Fruit fly (Drosophila melanogaster) whole organism, prepupa: Measurements from ENCODE around the gene RNF220.

Source experiments
- Blimp-1 ChIP-seq: fragments of 200-800 bp; sonication (Bioruptor generic); optimal IDR thresholded peaks from 3 replicates; lab custom pipeline; 2017; ENCODE audit warnings: missing biosample characterization, missing genetic modification characterization, mild to moderate bottlenecking, moderate library complexity, missing genetic modification reagents
- CG10669 ChIP-seq: fragments of 200-800 bp; sonication (Bioruptor generic); optimal IDR thresholded peaks from 3 replicates; lab custom pipeline; 2018; ENCODE audit warnings: missing biosample characterization, mild to moderate bottlenecking, missing genetic modification characterization, moderate library complexity
- CG11294 ChIP-seq: fragments of 200-800 bp; sonication (Bioruptor generic); IDR thresholded peaks from 2 replicates; pipeline ENCODE4 v1.3.6; 2022; ENCODE audit warnings: missing biosample characterization, missing genetic modification characterization
- CG11762 ChIP-seq: fragments of 200-800 bp; sonication (Bioruptor generic); optimal IDR thresholded peaks from 3 replicates; lab custom pipeline; 2016; ENCODE audit warnings: missing biosample characterization, missing genetic modification characterization; ENCODE audit not compliant: insufficient read depth
- CG11902 ChIP-seq: fragments of 200-800 bp; sonication (Bioruptor generic); optimal IDR thresholded peaks from 3 replicates; lab custom pipeline; 2016; ENCODE audit warnings: missing biosample characterization, missing genetic modification characterization
- CG1621 ChIP-seq: fragments of 200-800 bp; sonication (Bioruptor generic); optimal IDR thresholded peaks from 3 replicates; lab custom pipeline; 2018; ENCODE audit warnings: missing biosample characterization, mild to moderate bottlenecking, missing genetic modification characterization
- CG16779 ChIP-seq: fragments of 200-800 bp; sonication (Bioruptor generic); optimal IDR thresholded peaks from 3 replicates; lab custom pipeline; 2017; ENCODE audit warnings: missing biosample characterization, mild to moderate bottlenecking, missing genetic modification characterization
- CG3032 ChIP-seq: fragments of 200-800 bp; optimal IDR thresholded peaks from 2 replicates; lab custom pipeline; 2019; ENCODE audit warnings: missing biosample characterization, mild to moderate bottlenecking, missing genetic modification characterization, moderate library complexity
- CG31627 ChIP-seq: fragments of 200-800 bp; sonication (Bioruptor generic); optimal IDR thresholded peaks from 3 replicates; lab custom pipeline; 2016; ENCODE audit warnings: missing biosample characterization, missing genetic modification characterization
- CG32006 ChIP-seq: fragments of 200-800 bp; sonication (Bioruptor generic); optimal IDR thresholded peaks from 3 replicates; lab custom pipeline; 2017; ENCODE audit warnings: missing biosample characterization, mild to moderate bottlenecking, missing genetic modification characterization
- CG34406 ChIP-seq: fragments of 200-800 bp; sonication (Bioruptor generic); optimal IDR thresholded peaks from 3 replicates; lab custom pipeline; 2016; ENCODE audit warnings: missing biosample characterization, missing genetic modification characterization
- CG3919 ChIP-seq: fragments of 200-800 bp; sonication (Bioruptor generic); optimal IDR thresholded peaks from 3 replicates; lab custom pipeline; 2016; ENCODE audit warnings: missing biosample characterization, missing genetic modification characterization
- CG4318 ChIP-seq: fragments of 200-800 bp; sonication (Bioruptor generic); optimal IDR thresholded peaks from 3 replicates; lab custom pipeline; 2017; ENCODE audit warnings: missing biosample characterization, mild to moderate bottlenecking, missing genetic modification characterization
- CG6163 ChIP-seq: fragments of 200-800 bp; sonication (Bioruptor generic); IDR thresholded peaks from 3 replicates; pipeline ENCODE4 v1.3.6; 2022; ENCODE audit warnings: missing biosample characterization, missing genetic modification characterization
- CG6276 ChIP-seq: fragments of 200-800 bp; sonication (Bioruptor generic); optimal IDR thresholded peaks from 2 replicates; lab custom pipeline; 2017; ENCODE audit warnings: missing biosample characterization, mild to moderate bottlenecking, missing genetic modification characterization
- CG6792 ChIP-seq: fragments of 200-800 bp; sonication (Bioruptor generic); optimal IDR thresholded peaks from 3 replicates; lab custom pipeline; 2016; ENCODE audit warnings: missing biosample characterization, missing genetic modification characterization
- CG6854 ChIP-seq: fragments of 200-800 bp; sonication (Bioruptor generic); optimal IDR thresholded peaks from 2 replicates; lab custom pipeline; 2017; ENCODE audit warnings: missing biosample characterization, mild to moderate bottlenecking, missing genetic modification characterization
- CG8119 ChIP-seq: fragments of 200-800 bp; sonication (Bioruptor generic); IDR thresholded peaks from 3 replicates; pipeline ENCODE4 v1.3.6; 2022; ENCODE audit warnings: missing biosample characterization, missing genetic modification characterization
- CG8632 ChIP-seq: fragments of 200-800 bp; sonication (Bioruptor generic); optimal IDR thresholded peaks from 3 replicates; lab custom pipeline; 2016; ENCODE audit warnings: missing biosample characterization, missing genetic modification characterization
- Eip75B ChIP-seq: fragments of 200-800 bp; sonication (Bioruptor generic); optimal IDR thresholded peaks from 3 replicates; lab custom pipeline; 2016; ENCODE audit warnings: missing biosample characterization, missing genetic modification characterization
- Eip78C ChIP-seq: fragments of 200-800 bp; sonication (Bioruptor generic); peaks from one replicate; lab custom pipeline; 2016; ENCODE audit warnings: missing biosample characterization, missing genetic modification characterization
- Ets21C ChIP-seq: fragments of 200-800 bp; sonication (Bioruptor generic); optimal IDR thresholded peaks from 3 replicates; lab custom pipeline; 2016; ENCODE audit warnings: missing biosample characterization, missing genetic modification characterization
- Ets96B ChIP-seq: fragments of 200-800 bp; optimal IDR thresholded peaks from 2 replicates; lab custom pipeline; 2019; ENCODE audit warnings: missing biosample characterization, mild to moderate bottlenecking, missing genetic modification characterization, moderate library complexity
- Gug ChIP-seq: fragments of 200-800 bp; sonication (Bioruptor generic); IDR thresholded peaks from 2 replicates; pipeline ENCODE4 v1.3.6; 2022; ENCODE audit warnings: missing biosample characterization, missing genetic modification characterization
- Hr38 ChIP-seq: sonication (Bioruptor generic); optimal IDR thresholded peaks from 2 replicates; lab custom pipeline; 2016; ENCODE audit warnings: missing biosample characterization, missing genetic modification characterization
- Hr4 ChIP-seq: fragments of 200-800 bp; sonication (Bioruptor generic); optimal IDR thresholded peaks from 3 replicates; lab custom pipeline; 2016; ENCODE audit warnings: missing biosample characterization, missing genetic modification characterization
- Lpt ChIP-seq: fragments of 200-800 bp; sonication (Bioruptor generic); optimal IDR thresholded peaks from 3 replicates; lab custom pipeline; 2016; ENCODE audit warnings: missing biosample characterization, missing genetic modification characterization
- Met ChIP-seq: fragments of 200-800 bp; sonication (Bioruptor generic); optimal IDR thresholded peaks from 3 replicates; lab custom pipeline; 2016; ENCODE audit warnings: missing biosample characterization, missing genetic modification characterization
- OdsH ChIP-seq: fragments of 200-800 bp; sonication (Bioruptor generic); optimal IDR thresholded peaks from 3 replicates; lab custom pipeline; 2016; ENCODE audit warnings: missing biosample characterization, missing genetic modification characterization
- Smox ChIP-seq: fragments of 200-800 bp; sonication (Bioruptor generic); optimal IDR thresholded peaks from 3 replicates; lab custom pipeline; 2016; ENCODE audit warnings: missing biosample characterization, missing genetic modification characterization
- Sox102F ChIP-seq: fragments of 200-800 bp; sonication (Bioruptor generic); optimal IDR thresholded peaks from 2 replicates; lab custom pipeline; 2016; ENCODE audit warnings: missing biosample characterization, mild to moderate bottlenecking, missing genetic modification characterization
- Sox15 ChIP-seq: fragments of 200-800 bp; sonication (Bioruptor generic); optimal IDR thresholded peaks from 3 replicates; lab custom pipeline; 2016; ENCODE audit warnings: missing biosample characterization, missing genetic modification characterization
- achi ChIP-seq: fragments of 200-800 bp; sonication (Bioruptor generic); optimal IDR thresholded peaks from 3 replicates; lab custom pipeline; 2016; ENCODE audit warnings: missing biosample characterization, missing genetic modification characterization
- acj6 ChIP-seq: fragments of 200-800 bp; sonication (Bioruptor generic); optimal IDR thresholded peaks from 3 replicates; lab custom pipeline; 2016; ENCODE audit warnings: missing biosample characterization, missing genetic modification characterization
- dac ChIP-seq: fragments of 200-800 bp; sonication (Bioruptor generic); optimal IDR thresholded peaks from 2 replicates; lab custom pipeline; 2017; ENCODE audit warnings: missing biosample characterization, mild to moderate bottlenecking, missing genetic modification characterization
- dsx ChIP-seq: fragments of 200-800 bp; optimal IDR thresholded peaks from 3 replicates; lab custom pipeline; 2019; ENCODE audit warnings: missing biosample characterization, mild to moderate bottlenecking, missing genetic modification characterization, moderate library complexity; ENCODE audit not compliant: poor library complexity, severe bottlenecking
- esn ChIP-seq: fragments of 200-800 bp; sonication (Bioruptor generic); optimal IDR thresholded peaks from 2 replicates; lab custom pipeline; 2016; ENCODE audit warnings: missing biosample characterization, mild to moderate bottlenecking, missing genetic modification characterization, moderate library complexity
- fkh ChIP-seq: fragments of 200-800 bp; sonication (Bioruptor generic); optimal IDR thresholded peaks from 3 replicates; lab custom pipeline; 2017; ENCODE audit warnings: missing biosample characterization, mild to moderate bottlenecking, missing genetic modification characterization, moderate library complexity
- net ChIP-seq: fragments of 200-800 bp; sonication (Bioruptor generic); optimal IDR thresholded peaks from 3 replicates; lab custom pipeline; 2016; ENCODE audit warnings: missing biosample characterization, missing genetic modification characterization
- pdm3 ChIP-seq: fragments of 200-800 bp; sonication (Bioruptor generic); optimal IDR thresholded peaks from 3 replicates; lab custom pipeline; 2016; ENCODE audit warnings: missing biosample characterization, missing genetic modification characterization
- salr ChIP-seq, 2 experiments: fragments of 200-800 bp; sonication (Bioruptor generic); optimal IDR thresholded peaks; 3 replicates each; lab custom pipeline; 2016 to 2018; ENCODE audit warnings: missing biosample characterization in 2 of 2, missing genetic modification characterization in 2 of 2, mild to moderate bottlenecking in 1 of 2
- spab ChIP-seq: fragments of 200-800 bp; sonication (Bioruptor generic); optimal IDR thresholded peaks from 2 replicates; lab custom pipeline; 2017; ENCODE audit warnings: missing biosample characterization, mild to moderate bottlenecking, missing genetic modification characterization, missing genetic modification reagents
- ss ChIP-seq, 2 experiments: fragments of 200-800 bp; sonication (Bioruptor generic); optimal IDR thresholded peaks; 2 replicates in 1 of 2; 3 replicates in 1 of 2; lab custom pipeline; 2017 to 2018; ENCODE audit warnings: mild to moderate bottlenecking in 2 of 2, missing biosample characterization in 2 of 2, missing genetic modification characterization in 2 of 2, moderate library complexity in 1 of 2
- svp ChIP-seq: fragments of 200-800 bp; sonication (Bioruptor generic); peaks from one replicate; lab custom pipeline; 2016; ENCODE audit warnings: missing biosample characterization, missing genetic modification characterization
- topi ChIP-seq: fragments of 200-800 bp; sonication (Bioruptor generic); optimal IDR thresholded peaks from 3 replicates; lab custom pipeline; 2016; ENCODE audit warnings: missing biosample characterization, missing genetic modification characterization
- vri ChIP-seq: fragments of 200-800 bp; sonication (Bioruptor generic); optimal IDR thresholded peaks from 3 replicates; lab custom pipeline; 2016; ENCODE audit warnings: missing biosample characterization, mild to moderate bottlenecking, missing genetic modification characterization

RNF220 gene

dm6 chr3R:22726771-22727455, 699 bp upstream of the RNF220 start, which contains the start of gene CG45049 (continued):
- TF ChIP-seq CG3032 (tag; lab: Kevin White, UChicago) = no peak
- no peak for TF ChIP-seq CG6854 (GFP tag; lab: Kevin White, UChicago)
- TF ChIP-seq CG6163 (GFP tag; lab: Robert Waterston, UW) = no peak
- no peak for TF ChIP-seq acj6 (GFP tag; lab: Kevin White, UChicago)
- TF ChIP-seq Sox102F (GFP tag; lab: Kevin White, UChicago) = no peak
- TF ChIP-seq CG3919 = peak; percentile 13
- TF ChIP-seq CG4318 = no peak
- TF ChIP-seq fkh (GFP tag; lab: Kevin White, UChicago) = peak; percentile 63
- no peak for TF ChIP-seq ss (GFP tag; optimal IDR thresholded peaks at IDR 0.05; lab: Kevin White, UChicago)
- no peak for TF ChIP-seq Gug
- TF ChIP-seq CG10669 (GFP tag; lab: Kevin White, UChicago) = no peak
- TF ChIP-seq CG31627 (GFP tag; lab: Kevin White, UChicago) = no peak
- TF ChIP-seq Eip75B = no peak
- TF ChIP-seq OdsH = no peak
- TF ChIP-seq Ets21C (GFP tag; lab: Kevin White, UChicago) = peak; percentile 9
- TF ChIP-seq CG11762 (GFP tag; lab: Kevin White, UChicago) = no peak
- TF ChIP-seq Hr38 (GFP tag; lab: Kevin White, UChicago) = no peak
- no peak for TF ChIP-seq esn (GFP tag; lab: Kevin White, UChicago)
- TF ChIP-seq vri = no peak
- no peak for TF ChIP-seq pdm3 (GFP tag; lab: Kevin White, UChicago)
- no peak for TF ChIP-seq CG6792
- no peak for TF ChIP-seq Ets96B (tag; lab: Kevin White, UChicago)
- TF ChIP-seq dac = no peak
- TF ChIP-seq CG32006 = no peak
- no peak for TF ChIP-seq spab
- TF ChIP-seq salr (GFP tag; optimal IDR thresholded peaks at IDR 0.05; lab: Kevin White, UChicago) = no peak
- no peak for TF ChIP-seq CG34406 (GFP tag; lab: Kevin White, UChicago)
- no peak for TF ChIP-seq CG8119 (GFP tag; lab: Robert Waterston, UW)
- no peak for TF ChIP-seq CG8632 (GFP tag; lab: Kevin White, UChicago)
- TF ChIP-seq Blimp-1 (GFP tag; lab: Kevin White, UChicago) = no peak
- TF ChIP-seq Eip78C (GFP tag; lab: Kevin White, UChicago) = peak; percentile 35
- no peak for TF ChIP-seq svp (GFP tag; lab: Kevin White, UChicago)
- no peak for TF ChIP-seq net (GFP tag; lab: Kevin White, UChicago)
- TF ChIP-seq Smox (GFP tag; lab: Kevin White, UChicago) = no peak
- peak; percentile 13 for TF ChIP-seq topi (GFP tag; lab: Kevin White, UChicago)
- peak; percentile 4 for TF ChIP-seq Hr4 (GFP tag; lab: Kevin White, UChicago)
- TF ChIP-seq, all 60 proteins: peak for 11

DNA sequence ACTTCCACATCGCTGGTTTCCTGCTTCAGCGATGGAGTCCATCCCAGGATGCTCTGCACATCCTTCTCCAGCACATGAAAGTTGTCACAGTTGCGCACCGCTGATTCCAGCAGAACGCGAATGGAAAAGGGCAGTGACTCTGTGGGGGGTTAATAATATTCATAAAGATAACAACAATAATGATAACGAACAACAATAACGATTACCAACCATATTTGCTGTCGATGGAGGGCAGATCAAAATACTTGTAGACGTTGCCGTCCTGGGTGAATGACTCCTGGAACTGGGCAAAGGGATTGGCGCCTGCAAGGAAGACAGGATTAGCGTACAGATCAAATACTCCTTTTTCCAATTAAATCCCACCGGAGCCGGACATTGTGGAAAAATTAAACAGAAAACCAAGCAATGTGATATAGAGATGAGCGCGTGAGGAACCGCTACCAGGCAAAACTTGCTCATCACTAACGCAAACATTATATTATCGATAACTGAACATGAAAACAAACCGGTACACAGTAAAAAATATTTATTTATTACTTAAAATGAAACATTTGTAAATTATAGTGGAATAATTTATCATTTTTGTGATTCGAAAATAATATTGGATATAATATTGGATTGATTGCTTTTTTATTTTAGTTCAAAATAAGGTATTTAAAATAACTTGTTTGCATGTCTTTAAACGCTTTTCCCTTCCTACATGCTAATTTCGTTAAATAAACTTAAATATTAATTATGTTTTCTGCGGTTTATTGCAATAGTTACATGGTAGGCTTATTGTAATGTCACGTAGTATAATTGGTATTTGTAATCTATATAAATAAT, 1.9 kb downstream of the RNF220 start, which contains the start of gene Irp-1A:
Irp-1A (minus strand) TSS at position 439 of the 825 bp plus-strand sequence.
- TF ChIP-seq CG11294 (GFP tag; lab: Robert Waterston, UW) (peak; percentile 22; the same call in 1 of the 2 replicates), dsx (GFP tag; lab: Kevin White, UChicago) (peak; percentile 78), topi (GFP tag; lab: Kevin White, UChicago) (peak; percentile 47), CG16779 (tag; lab: Kevin White, UChicago) (no peak), net (GFP tag; lab: Kevin White, UChicago) (peak; percentile 55), Sox15 (GFP tag; lab: Kevin White, UChicago) (peak; percentile 1), OdsH (peak; percentile 71), CG6276 (peak; percentile 40), vri (peak; percentile 54), Eip75B (peak; percentile 46), CG3919 (peak; percentile 68), achi (GFP tag; lab: Kevin White, UChicago) (peak; percentile 52), CG11902 (GFP tag; lab: Kevin White, UChicago) (no peak), Hr38 (GFP tag; lab: Kevin White, UChicago) (no peak), esn (GFP tag; lab: Kevin White, UChicago) (peak; percentile 73), Met (GFP tag; lab: Kevin White, UChicago) (peak; percentile 46), pdm3 (GFP tag; lab: Kevin White, UChicago) (peak; percentile 38), CG3032 (tag; lab: Kevin White, UChicago) (peak; percentile 78), Blimp-1 (GFP tag; lab: Kevin White, UChicago) (no peak), ss (GFP tag; optimal IDR thresholded peaks at IDR 0.05; lab: Kevin White, UChicago) (peak in 1 of 2 experiments; percentile 44), acj6 (GFP tag; lab: Kevin White, UChicago) (peak; percentile 51), CG6854 (GFP tag; lab: Kevin White, UChicago) (no peak), CG34406 (GFP tag; lab: Kevin White, UChicago) (peak; percentile 71), CG1621 (tag; lab: Kevin White, UChicago) (no peak), Lpt (peak; percentile 54), Hr4 (GFP tag; lab: Kevin White, UChicago) (peak; percentile 54)
